3 fruit fly cellular contexts compared by ENCODE assay signal in genomic region chrX:6310408-6310807, dm6.
A peak's percentile ranks its signal among the peaks of the same experiment; 100 is the strongest.
TF ChIP-seq lines count a peak whose summit lies in the region.

No protein-coding gene starts in this region.

- no peak for TF ChIP-seq CTCF in whole organism, embryonic (GFP tag; optimal IDR thresholded peaks at IDR 0.05; lab: Kevin White, UChicago)

TF ChIP-seq in whole organism, embryonic, 481 proteins besides CTCF, POLR2A, EP300 and RAD21 (continues in another document):
- TF ChIP-seq CG15269 (tag; optimal IDR thresholded peaks at IDR 0.05; lab: Kevin White, UChicago): peak; percentile 32
- no peak for TF ChIP-seq CG6254 (GFP tag; optimal IDR thresholded peaks at IDR 0.05; lab: Kevin White, UChicago)
- no peak for TF ChIP-seq lbe (GFP tag; optimal IDR thresholded peaks at IDR 0.05; lab: Kevin White, UChicago)
- TF ChIP-seq BEAF-32 (GFP tag; optimal IDR thresholded peaks at IDR 0.05; lab: Kevin White, UChicago): no peak
- peak; percentile 53 for TF ChIP-seq Sox102F (GFP tag; optimal IDR thresholded peaks at IDR 0.05; lab: Kevin White, UChicago)
- peak; percentile 12; the same call in 1 of the 2 replicates for TF ChIP-seq CG32532 (GFP tag; IDR thresholded peaks at IDR 0.05; lab: Robert Waterston, UW)
- no peak for TF ChIP-seq lilli (GFP tag; optimal IDR thresholded peaks at IDR 0.05; lab: Kevin White, UChicago)
- peak; percentile 51 for TF ChIP-seq CG11504 (tag; optimal IDR thresholded peaks at IDR 0.05; lab: Kevin White, UChicago)
- peak; percentile 94 for TF ChIP-seq Ets65A (GFP tag; lab: Kevin White, UChicago)
- TF ChIP-seq lab (GFP tag; optimal IDR thresholded peaks at IDR 0.05; lab: Kevin White, UChicago): peak; percentile 48
- peak; percentile 2 for TF ChIP-seq oc (tag; optimal IDR thresholded peaks at IDR 0.05; lab: Kevin White, UChicago)
- TF ChIP-seq CG2678 (tag; optimal IDR thresholded peaks at IDR 0.05; lab: Kevin White, UChicago): peak; percentile 47
- TF ChIP-seq CG8478 (optimal IDR thresholded peaks at IDR 0.05; lab: Kevin White, UChicago): no peak
- no peak for TF ChIP-seq CG18011 (GFP tag; optimal IDR thresholded peaks at IDR 0.05; lab: Kevin White, UChicago)
- no peak for TF ChIP-seq hkb (optimal IDR thresholded peaks at IDR 0.05; lab: Kevin White, UChicago)
- no peak for TF ChIP-seq hkb (GFP tag; IDR thresholded peaks at IDR 0.05; lab: Robert Waterston, UW)
- no peak for TF ChIP-seq Dbx (GFP tag; IDR thresholded peaks at IDR 0.05; lab: Robert Waterston, UW)
- TF ChIP-seq CG7556 (GFP tag; optimal IDR thresholded peaks at IDR 0.05; lab: Kevin White, UChicago): peak; percentile 13
- no peak for TF ChIP-seq CG16813 (GFP tag; IDR thresholded peaks at IDR 0.05; lab: Robert Waterston, UW; ENCODE audit: partially characterized antibody)
- no peak for TF ChIP-seq CG31441 (GFP tag; IDR thresholded peaks at IDR 0.05; lab: Robert Waterston, UW)
- TF ChIP-seq CG16815 (GFP tag; optimal IDR thresholded peaks at IDR 0.05; lab: Kevin White, UChicago): no peak
- no peak for TF ChIP-seq CG6654 (GFP tag; optimal IDR thresholded peaks at IDR 0.05; lab: Kevin White, UChicago)
- TF ChIP-seq nau (GFP tag; optimal IDR thresholded peaks at IDR 0.05; lab: Kevin White, UChicago): no peak
- no peak for TF ChIP-seq Adf1 (GFP tag; IDR thresholded peaks at IDR 0.05; lab: Robert Waterston, UW)
- no peak for TF ChIP-seq crp (GFP tag; optimal IDR thresholded peaks at IDR 0.05; lab: Kevin White, UChicago)
- no peak for TF ChIP-seq CG9215 (GFP tag; IDR thresholded peaks at IDR 0.05; lab: Robert Waterston, UW)
- TF ChIP-seq Xrp1 (GFP tag; IDR thresholded peaks at IDR 0.05; lab: Robert Waterston, UW): 0 out of 2 replicates have a peak, but pooled peaks have one; percentile 21
- TF ChIP-seq vfl (GFP tag; optimal IDR thresholded peaks at IDR 0.05; lab: Kevin White, UChicago): no peak
- TF ChIP-seq tup (GFP tag; optimal IDR thresholded peaks at IDR 0.05; lab: Kevin White, UChicago): no peak
- TF ChIP-seq Antp (GFP tag; optimal IDR thresholded peaks at IDR 0.05; lab: Kevin White, UChicago): peak; percentile 7
- peak; percentile 25; the same call in 1 of the 2 replicates for TF ChIP-seq Ptx1 (GFP tag; IDR thresholded peaks at IDR 0.05; lab: Robert Waterston, UW)

TF ChIP-seq in whole organism, prepupa, 60 proteins besides CTCF, POLR2A, EP300 and RAD21:
- TF ChIP-seq CG6163 (GFP tag; IDR thresholded peaks at IDR 0.05; lab: Robert Waterston, UW) (0 out of 3 replicates have a peak, but pooled peaks have one; percentile 39), fkh (GFP tag; optimal IDR thresholded peaks at IDR 0.05; lab: Kevin White, UChicago) (no peak), Blimp-1 (GFP tag; optimal IDR thresholded peaks at IDR 0.05; lab: Kevin White, UChicago) (no peak), net (GFP tag; optimal IDR thresholded peaks at IDR 0.05; lab: Kevin White, UChicago) (no peak), CG15336 (GFP tag; IDR thresholded peaks at IDR 0.05; lab: Robert Waterston, UW) (peak; percentile 25; the same call in 1 of the 2 replicates), CG8632 (GFP tag; optimal IDR thresholded peaks at IDR 0.05; lab: Kevin White, UChicago) (no peak), OdsH (GFP tag; optimal IDR thresholded peaks at IDR 0.05; lab: Kevin White, UChicago) (peak; percentile 9), CG8119 (GFP tag; IDR thresholded peaks at IDR 0.05; lab: Robert Waterston, UW) (0 out of 3 replicates have a peak, but pooled peaks have one; percentile 32), Gug (GFP tag; IDR thresholded peaks at IDR 0.05; lab: Robert Waterston, UW) (0 out of 2 replicates have a peak, but pooled peaks have one; percentile 16), CG32006 (GFP tag; optimal IDR thresholded peaks at IDR 0.05; lab: Kevin White, UChicago) (peak; percentile 31), Hr4 (GFP tag; optimal IDR thresholded peaks at IDR 0.05; lab: Kevin White, UChicago) (peak; percentile 24), dsx (GFP tag; optimal IDR thresholded peaks at IDR 0.05; lab: Kevin White, UChicago; ENCODE audit: poor library complexity, severe bottlenecking) (no peak), CG11762 (GFP tag; optimal IDR thresholded peaks at IDR 0.05; lab: Kevin White, UChicago; ENCODE audit: insufficient read depth) (no peak), vri (GFP tag; optimal IDR thresholded peaks at IDR 0.05; lab: Kevin White, UChicago) (no peak), CG6808 (GFP tag; optimal IDR thresholded peaks at IDR 0.05; lab: Kevin White, UChicago) (no peak), CG6792 (GFP tag; optimal IDR thresholded peaks at IDR 0.05; lab: Kevin White, UChicago) (no peak), lz (GFP tag; optimal IDR thresholded peaks at IDR 0.05; lab: Kevin White, UChicago) (no peak), Eip78C (GFP tag; lab: Kevin White, UChicago) (peak; percentile 45), ss (GFP tag; optimal IDR thresholded peaks at IDR 0.05; lab: Kevin White, UChicago) (no peak), CG6276 (GFP tag; optimal IDR thresholded peaks at IDR 0.05; lab: Kevin White, UChicago) (peak; percentile 11), Met (GFP tag; optimal IDR thresholded peaks at IDR 0.05; lab: Kevin White, UChicago) (no peak), eg (GFP tag; IDR thresholded peaks at IDR 0.05; lab: Robert Waterston, UW) (0 out of 3 replicates have a peak, but pooled peaks have one; percentile 49), CG11902 (GFP tag; optimal IDR thresholded peaks at IDR 0.05; lab: Kevin White, UChicago) (no peak)

TF ChIP-seq in whole organism, pupa, 21 proteins besides CTCF, POLR2A, EP300 and RAD21:
- TF ChIP-seq CG8301 (tag; optimal IDR thresholded peaks at IDR 0.05; lab: Kevin White, UChicago) (peak; percentile 27), CG12605 (GFP tag; IDR thresholded peaks at IDR 0.05; lab: Robert Waterston, UW) (no peak), Pif1A (GFP tag; optimal IDR thresholded peaks at IDR 0.05; lab: Kevin White, UChicago) (no peak), EcR (GFP tag; optimal IDR thresholded peaks at IDR 0.05; lab: Kevin White, UChicago) (no peak), CG15710 (tag; optimal IDR thresholded peaks at IDR 0.05; lab: Kevin White, UChicago) (no peak), CG34367 (tag; optimal IDR thresholded peaks at IDR 0.05; lab: Kevin White, UChicago) (no peak), CG4496 (GFP tag; IDR thresholded peaks at IDR 0.05; lab: Robert Waterston, UW) (peak; percentile 35; the same call in 2 of the 3 replicates), CG14655 (GFP tag; optimal IDR thresholded peaks at IDR 0.05; lab: Kevin White, UChicago) (peak; percentile 14), gl (tag; optimal IDR thresholded peaks at IDR 0.05; lab: Kevin White, UChicago) (no peak), fd96Ca (GFP tag; IDR thresholded peaks at IDR 0.05; lab: Robert Waterston, UW) (peak; percentile 54; the same call in 1 of the 3 replicates)

Comparison
In these comparisons a context has a peak if more than half of its experiments do, and no peak if none do; other contexts are left out.
1. Of the 7 proteins assayed by ChIP-seq in both whole organism, embryonic and whole organism, prepupa: peak only in whole organism, embryonic: Blimp-1 and Sox102F; only in whole organism, prepupa: Gug; in both: none; in neither: 4.